Worm (Caenorhabditis elegans): ENCODE measurements around the gene nhr-95.

nhr-95 gene

DNA sequence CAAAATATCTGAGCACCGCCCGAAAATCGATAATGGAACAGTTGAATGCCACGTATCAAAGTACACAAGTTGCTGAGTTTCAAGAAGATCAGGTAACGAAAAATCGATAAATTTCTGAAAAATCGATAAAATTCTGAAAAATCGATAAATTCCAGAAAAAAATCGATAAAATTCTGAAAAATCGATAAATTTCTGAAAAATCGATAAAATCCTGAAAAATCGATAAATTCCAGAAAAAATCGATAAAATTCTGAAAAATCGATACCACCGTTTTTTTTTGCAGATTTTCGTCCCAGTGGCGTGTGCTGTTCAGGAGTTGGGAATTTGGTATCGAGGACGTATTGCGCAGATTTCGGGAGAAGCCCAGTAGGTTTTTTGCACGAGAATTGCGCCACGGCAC is 55.1 kb downstream of the nhr-95 start:
- TF ChIP-seq nhr-6 (tag; optimal IDR thresholded peaks at IDR 0.05): no peak
- no peak for TF ChIP-seq fos-1 (tag; optimal IDR thresholded peaks at IDR 0.05)
- no peak for TF ChIP-seq sem-4 (tag; optimal IDR thresholded peaks at IDR 0.05)
- TF ChIP-seq lin-39 (tag; optimal IDR thresholded peaks at IDR 0.05): no peak
- no peak for TF ChIP-seq nhr-129 (tag; optimal IDR thresholded peaks at IDR 0.05)
- TF ChIP-seq ztf-4 (tag; optimal IDR thresholded peaks at IDR 0.05): no peak
- TF ChIP-seq elt-1 (tag; optimal IDR thresholded peaks at IDR 0.05): no peak
- TF ChIP-seq Y55F3AM.14 (GFP tag; optimal IDR thresholded peaks at IDR 0.05): no peak
- TF ChIP-seq nhr-12 (tag; optimal IDR thresholded peaks at IDR 0.05): no peak
- no peak for TF ChIP-seq skn-1 (tag; optimal IDR thresholded peaks at IDR 0.05)
- TF ChIP-seq elt-3 (tag; optimal IDR thresholded peaks at IDR 0.05): no peak
- TF ChIP-seq F13H6.1 (tag; optimal IDR thresholded peaks at IDR 0.05): no peak
- no peak for TF ChIP-seq alr-1 (tag; optimal IDR thresholded peaks at IDR 0.05)
- no peak for TF ChIP-seq ceh-82 (tag; optimal IDR thresholded peaks at IDR 0.05)
- TF ChIP-seq ceh-16 (tag; optimal IDR thresholded peaks at IDR 0.05): no peak
- TF ChIP-seq ZK546.5 (tag; optimal IDR thresholded peaks at IDR 0.05): no peak
- no peak for TF ChIP-seq R02D3.7 (tag; optimal IDR thresholded peaks at IDR 0.05)

Measured in whole organism, L2 larva.